Worm (Caenorhabditis elegans): ENCODE measurements around the gene str-164.
A peak's percentile ranks its signal among the peaks of the same experiment; 100 is the strongest.

The str-164 gene

DNA sequence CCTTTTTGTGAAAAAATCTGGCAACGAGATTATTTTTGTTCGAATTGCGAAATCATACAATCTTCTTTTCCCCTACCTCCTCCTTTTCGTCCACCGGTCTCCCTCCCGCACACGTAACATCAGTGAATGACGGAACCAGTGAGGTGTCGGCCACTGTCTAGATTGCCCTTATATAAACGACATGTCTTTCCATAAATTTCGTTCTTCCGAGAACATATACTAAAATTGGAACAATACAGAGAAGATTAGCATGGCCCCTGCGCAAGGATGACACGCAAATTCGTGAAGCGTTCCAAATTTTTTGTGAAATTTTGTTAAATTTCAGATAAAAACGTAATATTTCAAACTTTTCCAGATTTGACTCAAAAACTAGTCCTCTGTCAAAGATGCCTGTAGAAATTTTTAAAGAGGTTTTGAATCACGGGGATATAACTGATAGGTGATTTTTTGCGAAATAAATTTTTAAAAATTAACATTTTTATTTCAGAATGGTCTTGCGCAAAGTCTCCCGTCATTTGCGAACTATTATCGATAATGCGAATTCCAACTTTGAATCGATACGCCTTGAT is 29.7 kb upstream of the str-164 start (continued):
- TF ChIP-seq nfyb-1 (GFP tag; IDR thresholded peaks at IDR 0.05) (no peak), ama-1 (optimal IDR thresholded peaks at IDR 0.05) (no peak), ama-1 (GFP tag; optimal IDR thresholded peaks at IDR 0.05) (no peak), Y79H2A.3 (GFP tag; conservative IDR thresholded peaks at IDR 0.05) (no peak), sptf-2 (GFP tag; optimal IDR thresholded peaks at IDR 0.05) (no peak), sea-2 (GFP tag; IDR thresholded peaks at IDR 0.05) (no peak), B0019.2 (GFP tag; conservative IDR thresholded peaks at IDR 0.05) (no peak), xnd-1 (tag; optimal IDR thresholded peaks at IDR 0.05) (no peak), T07F8.4 (tag; optimal IDR thresholded peaks at IDR 0.05) (peak; percentile 45), aptf-3 (GFP tag; IDR thresholded peaks at IDR 0.05) (0 out of 2 replicates have a peak, but pooled peaks have one; percentile 57), ceh-58 (GFP tag; IDR thresholded peaks at IDR 0.05) (no peak), tbx-9 (tag; optimal IDR thresholded peaks at IDR 0.05; ENCODE audit: borderline replicate concordance) (no peak), nhr-120 (GFP tag; IDR thresholded peaks at IDR 0.05) (0 out of 2 replicates have a peak, but pooled peaks have one; percentile 49), lir-1 (GFP tag; conservative IDR thresholded peaks at IDR 0.05) (no peak), let-526 (GFP tag; IDR thresholded peaks at IDR 0.05) (no peak), lag-1 (GFP tag; IDR thresholded peaks at IDR 0.05) (no peak), F10E7.11 (tag; optimal IDR thresholded peaks at IDR 0.05) (no peak), atf-7 (tag; optimal IDR thresholded peaks at IDR 0.05) (no peak), unc-130 (GFP tag; optimal IDR thresholded peaks at IDR 0.05) (no peak), D2030.7 (GFP tag; IDR thresholded peaks at IDR 0.05) (no peak; the same call in 1 of the 2 replicates), repo-1 (tag; optimal IDR thresholded peaks at IDR 0.05) (no peak), dpl-1 (GFP tag; optimal IDR thresholded peaks at IDR 0.05) (no peak), lin-26 (GFP tag; IDR thresholded peaks at IDR 0.05) (peak; percentile 91), rcor-1 (GFP tag; IDR thresholded peaks at IDR 0.05) (no peak; the same call in none of the 2 replicates), lsl-1 (GFP tag; optimal IDR thresholded peaks at IDR 0.05) (peak; percentile 34), hmg-20 (GFP tag; IDR thresholded peaks at IDR 0.05) (peak; percentile 73), egl-18 (GFP tag; IDR thresholded peaks at IDR 0.05) (no peak), C06A6.2 (GFP tag; conservative IDR thresholded peaks at IDR 0.05) (no peak), snpc-1.1 (tag; optimal IDR thresholded peaks at IDR 0.05; ENCODE audit: insufficient read depth) (peak; percentile 92), attf-6 (GFP tag; IDR thresholded peaks at IDR 0.05) (peak; percentile 89), madf-8 (GFP tag; conservative IDR thresholded peaks at IDR 0.05) (no peak), ceh-40 (GFP tag; IDR thresholded peaks at IDR 0.05) (peak; percentile 65; the same call in 1 of the 2 replicates), ztf-25 (GFP tag; IDR thresholded peaks at IDR 0.05) (0 out of 2 replicates have a peak, but pooled peaks have one; percentile 54), ceh-27 (GFP tag; optimal IDR thresholded peaks at IDR 0.05) (no peak), tlf-1 (GFP tag; optimal IDR thresholded peaks at IDR 0.05) (peak; percentile 11), rec-8 (tag; optimal IDR thresholded peaks at IDR 0.05) (no peak), K12H6.12 (tag; optimal IDR thresholded peaks at IDR 0.05) (no peak), hlh-26 (GFP tag; conservative IDR thresholded peaks at IDR 0.05) (no peak), mcd-1 (GFP tag; IDR thresholded peaks at IDR 0.05) (no peak), rpc-1 (optimal IDR thresholded peaks at IDR 0.05) (peak; percentile 85), rpc-1 (tag; optimal IDR thresholded peaks at IDR 0.05) (peak; percentile 84), mes-4 (tag; optimal IDR thresholded peaks at IDR 0.05) (peak; percentile 47), gei-17 (GFP tag; optimal IDR thresholded peaks at IDR 0.05) (no peak), F22D6.2 (tag; optimal IDR thresholded peaks at IDR 0.05) (no peak), efl-1 (GFP tag; optimal IDR thresholded peaks at IDR 0.05) (no peak), bed-2 (GFP tag; IDR thresholded peaks at IDR 0.05) (no peak), ets-4 (GFP tag; optimal IDR thresholded peaks at IDR 0.05) (no peak), unc-62 (GFP tag; optimal IDR thresholded peaks at IDR 0.05) (no peak), hsf-1 (GFP tag; IDR thresholded peaks at IDR 0.05) (no peak; the same call in 1 of the 2 replicates), zfh-2 (GFP tag; conservative IDR thresholded peaks at IDR 0.05) (no peak)

Data from whole organism, young adult.